Worm (Caenorhabditis elegans): ENCODE data around the gene npr-38.

DNA sequence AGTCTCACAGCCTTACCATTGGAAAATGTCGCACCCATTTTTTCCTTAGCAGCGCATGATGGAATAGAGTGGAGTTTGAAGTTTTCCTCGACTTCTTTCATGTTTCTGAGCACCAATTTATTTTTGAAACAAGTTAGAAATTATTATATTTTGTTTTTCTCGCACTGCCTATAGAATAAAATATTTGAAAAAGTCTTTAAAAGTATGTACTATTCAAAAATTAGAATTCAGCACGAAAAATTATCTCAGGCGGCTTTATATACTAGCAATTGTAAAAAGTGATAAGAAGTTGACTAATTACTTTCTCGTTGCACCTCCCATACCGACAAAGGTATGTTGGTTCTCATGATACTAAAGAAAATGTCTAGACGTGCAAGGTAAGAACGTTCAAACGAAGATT is 35.5 kb downstream of the npr-38 start, which contains the start of gene C03B1.9:
- TF ChIP-seq ama-1 (optimal IDR thresholded peaks at IDR 0.05) (no peak), ets-7 (tag; optimal IDR thresholded peaks at IDR 0.05) (no peak), aly-1 (tag; optimal IDR thresholded peaks at IDR 0.05) (no peak), hnd-1 (tag; optimal IDR thresholded peaks at IDR 0.05) (no peak), flt-1 (GFP tag; IDR thresholded peaks at IDR 0.05) (no peak)

Measured in whole organism, early embryonic.